Fruit fly (Drosophila melanogaster) whole organism, embryonic: Measurements from ENCODE around the gene CG6163.
A peak's percentile ranks its signal among the peaks of the same experiment; 100 is the strongest.

Source experiments
- C15 ChIP-seq: fragments of 200-800 bp; sonication (Bioruptor generic); IDR thresholded peaks from 3 replicates; pipeline ENCODE4 v1.3.6; 2022; ENCODE audit warnings: missing biosample characterization, missing genetic modification characterization
- CG1024 ChIP-seq: fragments of 200-800 bp; sonication (Bioruptor generic); IDR thresholded peaks from 2 replicates; pipeline ENCODE4 v1.3.6; 2022; ENCODE audit warnings: missing biosample characterization, missing genetic modification characterization
- CG10321 ChIP-seq: fragments of 200-800 bp; sonication (Bioruptor generic); IDR thresholded peaks from 2 replicates; pipeline ENCODE4 v1.3.6; 2022; ENCODE audit warnings: missing biosample characterization, missing genetic modification characterization
- CG10366 ChIP-seq: fragments of 200-800 bp; sonication (Bioruptor generic); IDR thresholded peaks from 2 replicates; pipeline ENCODE4 v1.3.6; 2022; ENCODE audit warnings: missing biosample characterization, missing genetic modification characterization
- CG12659 ChIP-seq: fragments of 200-800 bp; sonication (Bioruptor generic); optimal IDR thresholded peaks from 3 replicates; lab custom pipeline; 2017; ENCODE audit warnings: mild to moderate bottlenecking, missing biosample characterization, missing genetic modification reagents, missing genetic modification characterization
- CG12942 ChIP-seq: fragments of 200-800 bp; sonication (Bioruptor generic); optimal IDR thresholded peaks from 3 replicates; lab custom pipeline; 2016; ENCODE audit warnings: missing biosample characterization, missing genetic modification characterization
- CG14441 ChIP-seq: fragments of 200-800 bp; sonication (Bioruptor generic); IDR thresholded peaks from 2 replicates; pipeline ENCODE4 v1.3.6; 2022; ENCODE audit warnings: missing biosample characterization, missing genetic modification characterization
- CG1602 ChIP-seq: fragments of 200-800 bp; sonication (Bioruptor generic); optimal IDR thresholded peaks from 3 replicates; lab custom pipeline; 2016; ENCODE audit warnings: missing biosample characterization, missing genetic modification characterization
- CG17912 ChIP-seq: fragments of 200-800 bp; sonication (Bioruptor generic); optimal IDR thresholded peaks from 2 replicates; lab custom pipeline; 2018; ENCODE audit warnings: missing biosample characterization, mild to moderate bottlenecking, missing genetic modification characterization
- CG2120 ChIP-seq: fragments of 200-800 bp; sonication (Bioruptor generic); optimal IDR thresholded peaks from 3 replicates; lab custom pipeline; 2016; ENCODE audit warnings: missing biosample characterization, missing genetic modification characterization
- CG30403 ChIP-seq: fragments of 200-800 bp; sonication (Bioruptor generic); optimal IDR thresholded peaks from 3 replicates; lab custom pipeline; 2016; ENCODE audit warnings: missing biosample characterization, missing genetic modification characterization
- CG31224 ChIP-seq: fragments of 200-800 bp; sonication (Bioruptor generic); IDR thresholded peaks from 2 replicates; pipeline ENCODE4 v1.3.6; 2022; ENCODE audit warnings: missing biosample characterization, missing genetic modification characterization
- CG42726 ChIP-seq: fragments of 200-800 bp; sonication (Bioruptor generic); IDR thresholded peaks from 2 replicates; pipeline ENCODE4 v1.3.6; 2022; ENCODE audit warnings: missing biosample characterization, missing genetic modification characterization; ENCODE audit not compliant: partially characterized antibody
- CG4282 ChIP-seq: fragments of 200-800 bp; sonication (Bioruptor generic); optimal IDR thresholded peaks from 2 replicates; lab custom pipeline; 2016; ENCODE audit warnings: missing biosample characterization, missing genetic modification characterization
- CG6175 ChIP-seq: fragments of 200-800 bp; sonication (Bioruptor generic); IDR thresholded peaks from 3 replicates; pipeline ENCODE4 v1.3.6; 2022; ENCODE audit warnings: missing biosample characterization, missing genetic modification characterization
- CG7745 ChIP-seq: fragments of 200-800 bp; sonication (Bioruptor generic); optimal IDR thresholded peaks from 2 replicates; lab custom pipeline; 2018; ENCODE audit warnings: missing biosample characterization, mild to moderate bottlenecking, missing genetic modification characterization, moderate library complexity
- CG9797 ChIP-seq: fragments of 200-800 bp; sonication (Bioruptor generic); optimal IDR thresholded peaks from 3 replicates; lab custom pipeline; 2018; ENCODE audit warnings: missing biosample characterization, mild to moderate bottlenecking, missing genetic modification characterization
- CTCF ChIP-seq: fragments of 200-800 bp; sonication (Bioruptor generic); optimal IDR thresholded peaks from 2 replicates; lab custom pipeline; 2017; ENCODE audit warnings: missing biosample characterization, mild to moderate bottlenecking, missing genetic modification characterization, moderate library complexity
- Dbx ChIP-seq: fragments of 200-800 bp; sonication (Bioruptor generic); IDR thresholded peaks from 3 replicates; pipeline ENCODE4 v1.3.6; 2022; ENCODE audit warnings: missing biosample characterization, missing genetic modification characterization
- Dp ChIP-seq: fragments of 200-800 bp; sonication (Bioruptor generic); optimal IDR thresholded peaks from 2 replicates; lab custom pipeline; 2018; ENCODE audit warnings: missing biosample characterization, mild to moderate bottlenecking, missing genetic modification characterization, moderate library complexity
- Eip74EF ChIP-seq, 2 experiments: fragments of 200-800 bp in 1 of 2; fragments of >200 bp in 1 of 2; sonication (Bioruptor generic) in 1 of 2; optimal IDR thresholded peaks; 2 replicates each; lab custom pipeline; 2017 to 2019; ENCODE audit warnings: missing biosample characterization in 2 of 2, missing genetic modification characterization in 2 of 2, mild to moderate bottlenecking in 1 of 2, moderate library complexity in 1 of 2
- Fer2 ChIP-seq: fragments of 200-800 bp; sonication (Bioruptor generic); optimal IDR thresholded peaks from 2 replicates; lab custom pipeline; 2018; ENCODE audit warnings: missing biosample characterization, mild to moderate bottlenecking, missing genetic modification characterization, moderate library complexity
- Hand ChIP-seq: fragments of 200-800 bp; sonication (Bioruptor generic); optimal IDR thresholded peaks from 2 replicates; lab custom pipeline; 2017; ENCODE audit warnings: mild to moderate bottlenecking, missing biosample characterization, missing genetic modification reagents, missing genetic modification characterization
- Hsf ChIP-seq: fragments of 200-800 bp; sonication (Bioruptor generic); optimal IDR thresholded peaks from 3 replicates; lab custom pipeline; 2016; ENCODE audit warnings: missing biosample characterization, missing genetic modification characterization
- Optix ChIP-seq: fragments of 200-800 bp; sonication (Bioruptor generic); IDR thresholded peaks from 3 replicates; pipeline ENCODE4 v1.3.6; 2022; ENCODE audit warnings: missing biosample characterization, missing genetic modification characterization
- Poxn ChIP-seq: fragments of 200-800 bp; sonication (Bioruptor generic); IDR thresholded peaks from 2 replicates; pipeline ENCODE4 v1.3.6; 2022; ENCODE audit warnings: missing biosample characterization, missing genetic modification characterization
- Ptx1 ChIP-seq: fragments of 200-800 bp; sonication (Bioruptor generic); IDR thresholded peaks from 2 replicates; pipeline ENCODE4 v1.3.6; 2022; ENCODE audit warnings: missing biosample characterization, missing genetic modification characterization
- Ravus ChIP-seq: fragments of 200-800 bp; sonication (Bioruptor generic); IDR thresholded peaks from 2 replicates; pipeline ENCODE4 v1.3.6; 2022; ENCODE audit warnings: missing biosample characterization, missing genetic modification characterization
- Side ChIP-seq: fragments of 200-800 bp; sonication (Bioruptor generic); optimal IDR thresholded peaks from 2 replicates; lab custom pipeline; 2016; ENCODE audit warnings: missing biosample characterization, missing genetic modification characterization
- Six4 ChIP-seq: fragments of 200-800 bp; sonication (Bioruptor generic); optimal IDR thresholded peaks from 2 replicates; lab custom pipeline; 2016; ENCODE audit warnings: missing biosample characterization, missing genetic modification characterization
- Ssrp ChIP-seq: fragments of 200-800 bp; sonication (Bioruptor generic); optimal IDR thresholded peaks from 2 replicates; lab custom pipeline; 2018; ENCODE audit warnings: missing biosample characterization, mild to moderate bottlenecking, missing genetic modification characterization, moderate library complexity
- chm ChIP-seq: fragments of 200-800 bp; sonication (Bioruptor generic); IDR thresholded peaks from 2 replicates; pipeline ENCODE4 v1.3.6; 2022; ENCODE audit warnings: missing biosample characterization, missing genetic modification characterization
- crol ChIP-seq: fragments of 200-800 bp; sonication (Bioruptor generic); IDR thresholded peaks from 2 replicates; pipeline ENCODE4 v1.3.6; 2022; ENCODE audit warnings: missing biosample characterization, missing genetic modification characterization
- cwo ChIP-seq: fragments of 200-800 bp; sonication (Bioruptor generic); optimal IDR thresholded peaks from 3 replicates; lab custom pipeline; 2017; ENCODE audit warnings: missing biosample characterization, missing genetic modification characterization, mild to moderate bottlenecking, moderate library complexity, missing genetic modification reagents
- exex ChIP-seq: fragments of 200-800 bp; sonication (Bioruptor generic); optimal IDR thresholded peaks from 4 replicates; lab custom pipeline; 2018; ENCODE audit warnings: missing biosample characterization, mild to moderate bottlenecking, missing genetic modification characterization, moderate library complexity
- klu ChIP-seq: fragments of 200-800 bp; sonication (Bioruptor generic); IDR thresholded peaks from 2 replicates; pipeline ENCODE4 v1.3.6; 2022; ENCODE audit warnings: missing biosample characterization, missing genetic modification characterization
- lilli ChIP-seq: fragments of 200-800 bp; sonication (Bioruptor generic); optimal IDR thresholded peaks from 3 replicates; lab custom pipeline; 2016; ENCODE audit warnings: missing biosample characterization, missing genetic modification characterization
- nerfin-1 ChIP-seq: fragments of 200-800 bp; sonication (Bioruptor generic); optimal IDR thresholded peaks from 3 replicates; lab custom pipeline; 2019; ENCODE audit warnings: missing biosample characterization, mild to moderate bottlenecking, missing genetic modification characterization, moderate library complexity
- psq ChIP-seq: fragments of 200-800 bp; sonication (Bioruptor generic); optimal IDR thresholded peaks from 2 replicates; lab custom pipeline; 2017; ENCODE audit warnings: missing biosample characterization, missing genetic modification characterization
- row ChIP-seq: fragments of 200-800 bp; sonication (Bioruptor generic); IDR thresholded peaks from 3 replicates; pipeline ENCODE4 v1.3.6; 2022; ENCODE audit warnings: missing biosample characterization, missing genetic modification characterization
- sens ChIP-seq: fragments of 200-800 bp; sonication (Bioruptor generic); peaks from one replicate; lab custom pipeline; 2016; ENCODE audit warnings: missing biosample characterization, missing genetic modification characterization
- sens-2 ChIP-seq: fragments of 200-800 bp; sonication (Bioruptor generic); IDR thresholded peaks from 2 replicates; pipeline ENCODE4 v1.3.6; 2022; ENCODE audit warnings: missing biosample characterization, missing genetic modification characterization
- seq ChIP-seq: fragments of 200-800 bp; sonication (Bioruptor generic); IDR thresholded peaks from 2 replicates; pipeline ENCODE4 v1.3.6; 2022; ENCODE audit warnings: missing biosample characterization, missing genetic modification characterization
- sim ChIP-seq: fragments of 200-800 bp; sonication (Bioruptor generic); IDR thresholded peaks from 2 replicates; pipeline ENCODE4 v1.3.6; 2022; ENCODE audit warnings: missing biosample characterization, missing genetic modification characterization
- sna ChIP-seq: fragments of 200-800 bp; sonication (Bioruptor generic); IDR thresholded peaks from 2 replicates; pipeline ENCODE4 v1.3.6; 2022; ENCODE audit warnings: missing biosample characterization, missing genetic modification characterization; ENCODE audit not compliant: partially characterized antibody
- stwl ChIP-seq: fragments of 200-800 bp; sonication (Bioruptor generic); optimal IDR thresholded peaks from 3 replicates; lab custom pipeline; 2018; ENCODE audit warnings: missing biosample characterization, mild to moderate bottlenecking, missing genetic modification characterization, moderate library complexity
- tap ChIP-seq: fragments of 200-800 bp; optimal IDR thresholded peaks from 3 replicates; lab custom pipeline; 2019; ENCODE audit warnings: missing biosample characterization, mild to moderate bottlenecking, missing genetic modification characterization, moderate library complexity
- usp ChIP-seq: fragments of >200 bp; optimal IDR thresholded peaks from 2 replicates; lab custom pipeline; 2017; ENCODE audit warnings: missing biosample characterization, missing genetic modification characterization
- zfh1 ChIP-seq: fragments of 200-800 bp; sonication (Bioruptor generic); IDR thresholded peaks from 3 replicates; pipeline ENCODE4 v1.3.6; 2022; ENCODE audit warnings: missing biosample characterization, missing genetic modification characterization
- zfh2 ChIP-seq: fragments of 200-800 bp; sonication (Bioruptor generic); optimal IDR thresholded peaks from 2 replicates; lab custom pipeline; 2016; ENCODE audit warnings: missing biosample characterization, missing genetic modification characterization

CG6163 gene

DNA sequence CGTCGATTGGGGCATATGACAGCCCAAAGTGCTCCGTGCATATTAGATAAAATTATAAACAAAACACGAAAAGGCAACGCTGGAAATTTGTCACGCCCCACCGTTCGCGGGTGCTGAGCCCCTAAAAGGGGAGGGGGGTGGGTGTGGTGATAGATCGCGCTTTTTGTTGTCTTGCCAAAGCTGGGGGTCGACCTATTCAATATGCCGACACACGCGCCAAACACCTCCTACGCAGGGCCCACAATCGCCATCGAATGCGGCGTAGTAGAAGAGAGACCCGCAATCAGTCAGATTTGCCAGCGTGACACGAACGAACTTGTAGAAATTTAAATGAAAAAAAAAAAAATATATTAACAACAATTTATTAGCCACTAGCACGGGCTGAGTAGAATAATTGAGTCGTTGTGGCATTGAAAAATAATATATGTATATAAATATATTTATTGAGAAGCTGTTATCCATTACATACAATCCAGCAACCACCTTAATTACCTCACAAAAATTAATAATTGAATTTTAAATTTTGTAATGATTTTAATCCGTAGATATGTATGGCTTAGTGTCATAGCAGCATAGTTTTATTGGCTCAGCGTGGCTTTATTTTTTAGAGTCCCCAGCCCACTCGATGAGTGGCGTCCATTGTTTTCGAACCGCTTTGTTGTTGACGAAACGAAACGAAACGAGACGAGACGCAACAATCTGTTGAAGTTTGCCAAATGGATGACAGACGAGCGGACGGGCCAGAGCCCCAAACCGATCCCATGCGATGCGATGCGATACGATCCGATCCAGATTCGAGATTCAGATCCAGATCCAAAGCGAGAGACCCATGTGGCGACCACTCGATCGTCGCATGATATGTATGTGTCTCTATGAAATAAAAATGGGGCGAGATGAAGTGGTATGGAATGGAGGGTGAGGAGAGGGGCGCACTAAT lies 15.4 kb downstream of the CG6163 start (continued):
- TF ChIP-seq CG30403 (peak; percentile 70), CG17912 (GFP tag; lab: Kevin White, UChicago) (no peak), Optix (peak; percentile 44; the same call in 1 of the 3 replicates), tap (tag; lab: Kevin White, UChicago) (peak; percentile 59), nerfin-1 (tag; lab: Kevin White, UChicago) (peak; percentile 84), Eip74EF (GFP tag; optimal IDR thresholded peaks at IDR 0.05; lab: Kevin White, UChicago) (peak in 1 of 2 experiments; percentile 85), Dp (GFP tag; lab: Kevin White, UChicago) (no peak), Ravus (peak; percentile 73), CG12942 (peak; percentile 25), Hsf (peak; percentile 33), CG1024 (GFP tag; lab: Robert Waterston, UW) (peak; percentile 61), Hand (GFP tag; lab: Kevin White, UChicago) (peak; percentile 91), CG9797 (GFP tag; lab: Kevin White, UChicago) (no peak), CG1602 (GFP tag; lab: Kevin White, UChicago) (peak; percentile 61), exex (tag; lab: Kevin White, UChicago) (peak; percentile 70), cwo (GFP tag; lab: Kevin White, UChicago) (peak; percentile 88)

DNA sequence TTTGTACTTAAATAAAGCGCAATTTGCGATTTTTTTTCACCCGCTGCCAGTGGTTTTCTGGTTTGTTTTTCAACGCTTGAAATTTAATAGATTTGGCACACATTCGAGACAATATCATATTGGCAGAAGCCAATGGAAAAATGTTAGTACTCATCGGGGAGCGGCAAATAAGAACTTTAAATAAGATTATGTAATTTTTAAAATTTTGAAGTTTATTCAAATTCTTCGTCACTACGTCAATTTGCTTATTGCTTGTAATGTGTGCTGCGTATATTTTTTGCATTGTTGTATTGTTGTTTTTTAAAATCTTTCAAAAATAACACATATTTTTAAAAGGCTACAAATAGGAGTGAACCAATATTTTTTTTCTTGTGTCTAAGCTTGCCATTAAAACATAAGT lies 17.7 kb downstream of the CG6163 start:
- TF ChIP-seq sim (GFP tag; lab: Robert Waterston, UW): no peak
- TF ChIP-seq sens (GFP tag; lab: Kevin White, UChicago): peak; percentile 53
- TF ChIP-seq Side (GFP tag; lab: Kevin White, UChicago): no peak
- TF ChIP-seq CG14441 (GFP tag; lab: Robert Waterston, UW): no peak
- TF ChIP-seq CG4282 (GFP tag; lab: Kevin White, UChicago): no peak
- TF ChIP-seq klu (GFP tag; lab: Robert Waterston, UW): peak; percentile 27; the same call in 1 of the 2 replicates
- TF ChIP-seq Poxn (GFP tag; lab: Robert Waterston, UW): peak; percentile 27; the same call in 1 of the 2 replicates
- TF ChIP-seq chm (GFP tag; lab: Robert Waterston, UW): no peak
- peak; percentile 6 for TF ChIP-seq zfh2 (GFP tag; lab: Kevin White, UChicago)
- TF ChIP-seq Ptx1 (GFP tag; lab: Robert Waterston, UW): peak; percentile 37; the same call in 1 of the 2 replicates
- TF ChIP-seq CTCF (GFP tag; lab: Kevin White, UChicago): no peak
- TF ChIP-seq crol: no peak
- no peak for TF ChIP-seq sens-2 (GFP tag; lab: Robert Waterston, UW)
- peak; percentile 5 for TF ChIP-seq CG12659 (GFP tag; lab: Kevin White, UChicago)
- peak; percentile 8 for TF ChIP-seq lilli (GFP tag; lab: Kevin White, UChicago)
- TF ChIP-seq Six4 (GFP tag; lab: Kevin White, UChicago): no peak
- 0 out of 3 replicates have a peak, but pooled peaks have one; percentile 20 for TF ChIP-seq zfh1
- no peak for TF ChIP-seq CG42726 (GFP tag; lab: Robert Waterston, UW)
- TF ChIP-seq CG2120 (GFP tag; lab: Kevin White, UChicago): peak; percentile 40
- TF ChIP-seq stwl (tag; lab: Kevin White, UChicago): no peak
- TF ChIP-seq C15 (GFP tag; lab: Robert Waterston, UW): no peak
- TF ChIP-seq Dbx (GFP tag; lab: Robert Waterston, UW): 0 out of 3 replicates have a peak, but pooled peaks have one; percentile 39
- no peak for TF ChIP-seq CG6175 (GFP tag; lab: Robert Waterston, UW)
- TF ChIP-seq psq (GFP tag; lab: Kevin White, UChicago): no peak
- peak; percentile 31; the same call in 1 of the 3 replicates for TF ChIP-seq row
- TF ChIP-seq CG31224 (GFP tag; lab: Robert Waterston, UW): no peak
- TF ChIP-seq CG10321 (GFP tag; lab: Robert Waterston, UW): no peak
- no peak for TF ChIP-seq Ssrp (tag; lab: Kevin White, UChicago)
- no peak for TF ChIP-seq CG10366
- no peak for TF ChIP-seq sna (GFP tag; lab: Robert Waterston, UW)
- no peak for TF ChIP-seq seq
- no peak for TF ChIP-seq Fer2 (tag; lab: Kevin White, UChicago)
- TF ChIP-seq CG7745: no peak
- TF ChIP-seq usp (GFP tag; lab: Kevin White, UChicago): no peak
